Fruit fly (Drosophila melanogaster): ENCODE data around the gene CG12155.
"Not testable (repeated sequence)": the region's sequence is repeated elsewhere in the genome, so short reads cannot be mapped to it uniquely, and the experiment has no call there.

The CG12155 gene

dm6 chrX:7703001-7703864 lies 25.3 kb upstream of the CG12155 start (continued):
- TF ChIP-seq D (optimal IDR thresholded peaks at IDR 0.05), result not testable (repeated sequence)
- TF ChIP-seq D (GFP tag; optimal IDR thresholded peaks at IDR 0.05) (peak; percentile 3), Ssrp (tag; optimal IDR thresholded peaks at IDR 0.05) (peak; percentile 92), pzg (GFP tag; optimal IDR thresholded peaks at IDR 0.05) (peak; percentile 4), tgo (GFP tag; IDR thresholded peaks at IDR 0.05) (peak; percentile 51; the same call in 2 of the 3 replicates), rib (GFP tag; IDR thresholded peaks at IDR 0.05) (peak; percentile 77), pb (GFP tag; optimal IDR thresholded peaks at IDR 0.05) (peak; percentile 87), dm (GFP tag; optimal IDR thresholded peaks at IDR 0.05) (peak; percentile 47), CG11085 (GFP tag; IDR thresholded peaks at IDR 0.05) (peak; percentile 40), Dip3 (GFP tag; optimal IDR thresholded peaks at IDR 0.05) (peak; percentile 66), jumu (GFP tag; optimal IDR thresholded peaks at IDR 0.05) (peak; percentile 94), HHEX (GFP tag; optimal IDR thresholded peaks at IDR 0.05) (peak; percentile 75), ro (GFP tag; IDR thresholded peaks at IDR 0.05) (peak; percentile 31; the same call in 1 of the 2 replicates), HLHmδ (GFP tag; optimal IDR thresholded peaks at IDR 0.05) (peak; percentile 7), CG13287 (GFP tag; IDR thresholded peaks at IDR 0.05; ENCODE audit: partially characterized antibody) (peak; percentile 16; the same call in 1 of the 2 replicates), gro (GFP tag; optimal IDR thresholded peaks at IDR 0.05) (peak; percentile 95), seq (GFP tag; IDR thresholded peaks at IDR 0.05) (peak; percentile 45; the same call in 1 of the 2 replicates), CG15269 (tag; optimal IDR thresholded peaks at IDR 0.05) (peak; percentile 78), Mrtf (GFP tag; IDR thresholded peaks at IDR 0.05) (peak; percentile 73), CG10959 (GFP tag; IDR thresholded peaks at IDR 0.05) (peak; percentile 33), aop (GFP tag; IDR thresholded peaks at IDR 0.05) (0 out of 2 replicates have a peak, but pooled peaks have one; percentile 10), CG9727 (GFP tag; optimal IDR thresholded peaks at IDR 0.05) (peak; percentile 27), Hand (GFP tag; optimal IDR thresholded peaks at IDR 0.05) (peak; percentile 64), p53 (GFP tag; optimal IDR thresholded peaks at IDR 0.05) (peak; percentile 84), CG9932 (GFP tag; IDR thresholded peaks at IDR 0.05) (peak; percentile 79), CG8924 (tag; optimal IDR thresholded peaks at IDR 0.05) (peak; percentile 49), CG2202 (tag; optimal IDR thresholded peaks at IDR 0.05) (peak; percentile 72), CG6272 (GFP tag; IDR thresholded peaks at IDR 0.05) (peak; percentile 24; the same call in 1 of the 2 replicates), Gsc (GFP tag; IDR thresholded peaks at IDR 0.05) (peak; percentile 55), Awh (GFP tag; IDR thresholded peaks at IDR 0.05) (peak; percentile 55), CG7987 (GFP tag; optimal IDR thresholded peaks at IDR 0.05) (peak; percentile 80), Antp (GFP tag; optimal IDR thresholded peaks at IDR 0.05) (peak; percentile 94), CG10267 (tag; optimal IDR thresholded peaks at IDR 0.05) (peak; percentile 7), CG12659 (GFP tag; optimal IDR thresholded peaks at IDR 0.05) (peak; percentile 63), CG3726 (GFP tag; IDR thresholded peaks at IDR 0.05) (peak; percentile 51; the same call in 1 of the 3 replicates), CG3281 (GFP tag; optimal IDR thresholded peaks at IDR 0.05) (peak; percentile 72), CG32532 (GFP tag; IDR thresholded peaks at IDR 0.05) (peak; percentile 74), Rx (GFP tag; IDR thresholded peaks at IDR 0.05) (peak; percentile 56), CG6689 (GFP tag; IDR thresholded peaks at IDR 0.05) (peak; percentile 56), Dad (GFP tag; optimal IDR thresholded peaks at IDR 0.05) (peak; percentile 88), luna (GFP tag; optimal IDR thresholded peaks at IDR 0.05) (peak; percentile 87), mam (GFP tag; optimal IDR thresholded peaks at IDR 0.05) (peak; percentile 97), CG1233 (GFP tag; optimal IDR thresholded peaks at IDR 0.05) (peak; percentile 22), MESR4 (GFP tag; optimal IDR thresholded peaks at IDR 0.05) (peak; percentile 9), Dek (tag; optimal IDR thresholded peaks at IDR 0.05) (peak; percentile 66), CG8281 (tag; optimal IDR thresholded peaks at IDR 0.05) (peak; percentile 66), bcd (GFP tag; optimal IDR thresholded peaks at IDR 0.05) (peak; percentile 84), crol (GFP tag; IDR thresholded peaks at IDR 0.05) (peak; percentile 93), zfh1 (GFP tag; IDR thresholded peaks at IDR 0.05) (peak; percentile 79)

All from whole organism, embryonic.